Fruit fly (Drosophila melanogaster) whole organism, embryonic: ENCODE results near the gene CG31542.
A peak's percentile ranks its signal among the peaks of the same experiment; 100 is the strongest.

Source experiments
- CG10147 ChIP-seq: fragments of 200-800 bp; sonication (Bioruptor generic); optimal IDR thresholded peaks from 2 replicates; lab custom pipeline; 2019; ENCODE audit warnings: missing biosample characterization, mild to moderate bottlenecking, missing genetic modification characterization, moderate library complexity
- CG10267 ChIP-seq: fragments of 200-800 bp; sonication (Bioruptor generic); optimal IDR thresholded peaks from 2 replicates; lab custom pipeline; 2018; ENCODE audit warnings: missing biosample characterization, mild to moderate bottlenecking, missing genetic modification characterization, moderate library complexity
- CG11560 ChIP-seq: fragments of 200-800 bp; sonication (Bioruptor generic); IDR thresholded peaks from 3 replicates; pipeline ENCODE4 v1.3.6; 2022; ENCODE audit warnings: missing biosample characterization, missing genetic modification characterization
- CG12155 ChIP-seq: fragments of 200-800 bp; sonication (Bioruptor generic); optimal IDR thresholded peaks from 3 replicates; lab custom pipeline; 2016; ENCODE audit warnings: missing biosample characterization, missing genetic modification characterization
- CG12659 ChIP-seq: fragments of 200-800 bp; sonication (Bioruptor generic); optimal IDR thresholded peaks from 3 replicates; lab custom pipeline; 2017; ENCODE audit warnings: mild to moderate bottlenecking, missing biosample characterization, missing genetic modification reagents, missing genetic modification characterization
- CG13123 ChIP-seq: fragments of 200-800 bp; sonication (Bioruptor generic); optimal IDR thresholded peaks from 2 replicates; lab custom pipeline; 2016; ENCODE audit warnings: missing biosample characterization, missing genetic modification characterization
- CG14014 ChIP-seq: fragments of 200-800 bp; sonication (Bioruptor generic); IDR thresholded peaks from 2 replicates; pipeline ENCODE4 v1.3.6; 2022; ENCODE audit warnings: missing biosample characterization, missing genetic modification characterization
- CG14710 ChIP-seq: fragments of 200-800 bp; sonication (Bioruptor generic); optimal IDR thresholded peaks from 3 replicates; lab custom pipeline; 2019; ENCODE audit warnings: missing biosample characterization, mild to moderate bottlenecking, missing genetic modification characterization, moderate library complexity
- CG15011 ChIP-seq: fragments of 200-800 bp; sonication (Bioruptor generic); optimal IDR thresholded peaks from 3 replicates; lab custom pipeline; 2018; ENCODE audit warnings: missing biosample characterization, mild to moderate bottlenecking, missing genetic modification characterization
- CG15601 ChIP-seq: fragments of 200-800 bp; sonication (Bioruptor generic); optimal IDR thresholded peaks from 3 replicates; lab custom pipeline; 2019; ENCODE audit warnings: missing biosample characterization, mild to moderate bottlenecking, missing genetic modification characterization, moderate library complexity
- CG16813 ChIP-seq: fragments of 200-800 bp; sonication (Bioruptor generic); IDR thresholded peaks from 3 replicates; pipeline ENCODE4 v1.3.6; 2022; ENCODE audit warnings: missing biosample characterization, missing genetic modification characterization; ENCODE audit not compliant: partially characterized antibody
- CG17328 ChIP-seq: fragments of 200-800 bp; sonication (Bioruptor generic); IDR thresholded peaks from 2 replicates; pipeline ENCODE4 v1.3.6; 2022; ENCODE audit warnings: missing biosample characterization, missing genetic modification characterization
- CG17385 ChIP-seq: fragments of 200-800 bp; sonication (Bioruptor generic); optimal IDR thresholded peaks from 3 replicates; lab custom pipeline; 2018; ENCODE audit warnings: missing biosample characterization, mild to moderate bottlenecking, missing genetic modification characterization
- CG17829 ChIP-seq: fragments of 200-800 bp; optimal IDR thresholded peaks from 2 replicates; lab custom pipeline; 2019; ENCODE audit warnings: missing biosample characterization, mild to moderate bottlenecking, missing genetic modification characterization, moderate library complexity
- CG2129 ChIP-seq: fragments of 200-800 bp; sonication (Bioruptor generic); IDR thresholded peaks from 2 replicates; pipeline ENCODE4 v1.3.6; 2022; ENCODE audit warnings: missing biosample characterization, missing genetic modification characterization; ENCODE audit not compliant: partially characterized antibody
- CG30403 ChIP-seq: fragments of 200-800 bp; sonication (Bioruptor generic); optimal IDR thresholded peaks from 3 replicates; lab custom pipeline; 2016; ENCODE audit warnings: missing biosample characterization, missing genetic modification characterization
- CG3163 ChIP-seq: fragments of 200-800 bp; sonication (Bioruptor generic); optimal IDR thresholded peaks from 3 replicates; lab custom pipeline; 2016; ENCODE audit warnings: missing biosample characterization, missing genetic modification characterization
- CG3847 ChIP-seq: fragments of 200-800 bp; sonication (Bioruptor generic); IDR thresholded peaks from 2 replicates; pipeline ENCODE4 v1.3.6; 2022; ENCODE audit warnings: missing biosample characterization, missing genetic modification characterization
- CG4617 ChIP-seq: fragments of 200-800 bp; sonication (Bioruptor generic); optimal IDR thresholded peaks from 3 replicates; lab custom pipeline; 2016; ENCODE audit warnings: missing biosample characterization, missing genetic modification characterization, borderline replicate concordance
- CG7372 ChIP-seq: fragments of 200-800 bp; sonication (Bioruptor generic); IDR thresholded peaks from 2 replicates; pipeline ENCODE4 v1.3.6; 2022; ENCODE audit warnings: missing biosample characterization, missing genetic modification characterization
- CG7963 ChIP-seq: fragments of 200-800 bp; sonication (Bioruptor generic); IDR thresholded peaks from 3 replicates; pipeline ENCODE4 v1.3.6; 2022; ENCODE audit warnings: missing biosample characterization, missing genetic modification characterization; ENCODE audit not compliant: partially characterized antibody
- CG8281 ChIP-seq: fragments of 200-800 bp; sonication (Bioruptor generic); optimal IDR thresholded peaks from 2 replicates; lab custom pipeline; 2018; ENCODE audit warnings: missing biosample characterization, mild to moderate bottlenecking, missing genetic modification characterization, moderate library complexity
- CG8924 ChIP-seq: fragments of 200-800 bp; optimal IDR thresholded peaks from 3 replicates; lab custom pipeline; 2019; ENCODE audit warnings: missing biosample characterization, mild to moderate bottlenecking, missing genetic modification characterization, moderate library complexity
- CG9727 ChIP-seq: fragments of 200-800 bp; sonication (Bioruptor generic); optimal IDR thresholded peaks from 3 replicates; lab custom pipeline; 2017; ENCODE audit warnings: missing biosample characterization, mild to moderate bottlenecking, missing genetic modification characterization
- CG9797 ChIP-seq: fragments of 200-800 bp; sonication (Bioruptor generic); optimal IDR thresholded peaks from 3 replicates; lab custom pipeline; 2018; ENCODE audit warnings: missing biosample characterization, mild to moderate bottlenecking, missing genetic modification characterization
- CoRest ChIP-seq: fragments of 200-800 bp; sonication (Bioruptor generic); optimal IDR thresholded peaks from 3 replicates; lab custom pipeline; 2018; ENCODE audit warnings: missing biosample characterization, mild to moderate bottlenecking, missing genetic modification characterization, moderate library complexity
- Dll ChIP-seq: fragments of 200-800 bp; sonication (Bioruptor generic); IDR thresholded peaks from 4 replicates; pipeline ENCODE4 v1.3.6; 2022; ENCODE audit warnings: missing biosample characterization, missing genetic modification characterization; ENCODE audit not compliant: partially characterized antibody
- Doc3 ChIP-seq: fragments of 200-800 bp; sonication (Bioruptor generic); IDR thresholded peaks from 3 replicates; pipeline ENCODE4 v1.3.6; 2022; ENCODE audit warnings: missing biosample characterization, missing genetic modification characterization; ENCODE audit not compliant: partially characterized antibody
- Dp ChIP-seq: fragments of 200-800 bp; sonication (Bioruptor generic); optimal IDR thresholded peaks from 2 replicates; lab custom pipeline; 2018; ENCODE audit warnings: missing biosample characterization, mild to moderate bottlenecking, missing genetic modification characterization, moderate library complexity
- E2f2 ChIP-seq: fragments of 200-800 bp; sonication (Bioruptor generic); IDR thresholded peaks from 2 replicates; pipeline ENCODE4 v1.3.6; 2022; ENCODE audit warnings: missing biosample characterization, missing genetic modification characterization
- HmgZ ChIP-seq: fragments of 200-800 bp; sonication (Bioruptor generic); optimal IDR thresholded peaks from 2 replicates; lab custom pipeline; 2018; ENCODE audit warnings: missing biosample characterization, mild to moderate bottlenecking, missing genetic modification characterization
- Max ChIP-seq: fragments of 200-800 bp; sonication (Bioruptor generic); optimal IDR thresholded peaks from 2 replicates; lab custom pipeline; 2016; ENCODE audit warnings: missing biosample characterization, mild to moderate bottlenecking, missing genetic modification characterization
- Scr ChIP-seq: fragments of 200-800 bp; sonication (Bioruptor generic); IDR thresholded peaks from 2 replicates; pipeline ENCODE4 v1.3.6; 2022; ENCODE audit warnings: missing biosample characterization, missing genetic modification characterization; ENCODE audit not compliant: partially characterized antibody
- TFAM ChIP-seq: fragments of 200-800 bp; sonication (Bioruptor generic); optimal IDR thresholded peaks from 2 replicates; lab custom pipeline; 2017; ENCODE audit warnings: missing biosample characterization, missing genetic modification characterization, inconsistent platforms
- YL-1 ChIP-seq: fragments of 200-800 bp; sonication (Bioruptor generic); optimal IDR thresholded peaks from 3 replicates; lab custom pipeline; 2017; ENCODE audit warnings: missing biosample characterization, mild to moderate bottlenecking, missing genetic modification characterization
- amos ChIP-seq: fragments of 200-800 bp; sonication (Bioruptor generic); IDR thresholded peaks from 2 replicates; pipeline ENCODE4 v1.3.6; 2022; ENCODE audit warnings: missing biosample characterization, missing genetic modification characterization; ENCODE audit not compliant: partially characterized antibody
- btn ChIP-seq: fragments of 200-800 bp; sonication (Bioruptor generic); optimal IDR thresholded peaks from 2 replicates; lab custom pipeline; 2016; ENCODE audit warnings: missing biosample characterization, missing genetic modification characterization
- emc ChIP-seq: fragments of 200-800 bp; sonication (Bioruptor generic); optimal IDR thresholded peaks from 2 replicates; lab custom pipeline; 2016; ENCODE audit warnings: missing biosample characterization, missing genetic modification characterization
- eve ChIP-seq, 2 experiments: fragments of >200 bp; optimal IDR thresholded peaks; 2 replicates each; lab custom pipeline; 2017; ENCODE audit warnings: missing biosample characterization in 2 of 2, missing genetic modification characterization in 2 of 2
- lilli ChIP-seq: fragments of 200-800 bp; sonication (Bioruptor generic); optimal IDR thresholded peaks from 3 replicates; lab custom pipeline; 2016; ENCODE audit warnings: missing biosample characterization, missing genetic modification characterization
- maf-S ChIP-seq: fragments of 200-800 bp; sonication (Bioruptor generic); optimal IDR thresholded peaks from 2 replicates; lab custom pipeline; 2016; ENCODE audit warnings: missing biosample characterization, missing genetic modification characterization
- nmo ChIP-seq: fragments of 200-800 bp; sonication (Bioruptor generic); optimal IDR thresholded peaks from 2 replicates; lab custom pipeline; 2018; ENCODE audit warnings: missing biosample characterization, mild to moderate bottlenecking, missing genetic modification characterization, moderate library complexity
- pb ChIP-seq: fragments of 200-800 bp; sonication (Bioruptor generic); optimal IDR thresholded peaks from 3 replicates; lab custom pipeline; 2016; ENCODE audit warnings: missing biosample characterization, missing genetic modification characterization
- phol ChIP-seq: fragments of 200-800 bp; sonication (Bioruptor generic); optimal IDR thresholded peaks from 3 replicates; lab custom pipeline; 2018; ENCODE audit warnings: missing biosample characterization, mild to moderate bottlenecking, missing genetic modification characterization, moderate library complexity
- pzg ChIP-seq: fragments of 200-800 bp; sonication (Bioruptor generic); optimal IDR thresholded peaks from 3 replicates; lab custom pipeline; 2018; ENCODE audit warnings: missing biosample characterization, mild to moderate bottlenecking, missing genetic modification characterization, moderate library complexity
- sens ChIP-seq: fragments of 200-800 bp; sonication (Bioruptor generic); peaks from one replicate; lab custom pipeline; 2016; ENCODE audit warnings: missing biosample characterization, missing genetic modification characterization
- stwl ChIP-seq: fragments of 200-800 bp; sonication (Bioruptor generic); optimal IDR thresholded peaks from 3 replicates; lab custom pipeline; 2018; ENCODE audit warnings: missing biosample characterization, mild to moderate bottlenecking, missing genetic modification characterization, moderate library complexity
- tna ChIP-seq: fragments of 200-800 bp; sonication (Bioruptor generic); IDR thresholded peaks from 2 replicates; pipeline ENCODE4 v1.3.6; 2022; ENCODE audit warnings: missing biosample characterization, missing genetic modification characterization; ENCODE audit not compliant: partially characterized antibody
- trem ChIP-seq: fragments of 200-800 bp; optimal IDR thresholded peaks from 3 replicates; lab custom pipeline; 2019; ENCODE audit warnings: missing biosample characterization, mild to moderate bottlenecking, missing genetic modification characterization, moderate library complexity

CG31542 gene

DNA sequence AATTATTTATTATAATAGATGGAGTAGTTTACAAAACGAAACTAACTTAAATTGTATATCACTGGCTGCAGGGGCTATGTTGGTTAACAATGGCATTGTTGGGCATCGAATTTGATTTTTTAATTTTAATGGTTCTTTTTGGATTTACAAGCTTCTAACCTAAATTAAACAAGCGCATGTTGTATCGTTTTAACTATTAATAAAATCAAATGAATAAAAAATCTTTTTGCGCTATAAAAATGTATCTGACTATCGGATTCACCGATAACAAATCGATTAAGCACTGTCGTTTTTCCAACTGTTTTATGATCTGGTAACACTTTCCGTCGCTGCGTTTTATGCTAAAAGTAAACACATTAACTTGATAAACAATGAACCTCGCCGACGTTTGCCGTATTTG is 5.4 kb downstream of the CG31542 start, which contains the start of the genes hd and CG14667 (continued):
- no peak for TF ChIP-seq maf-S (GFP tag; lab: Kevin White, UChicago)
- no peak for TF ChIP-seq CG17328 (GFP tag; lab: Robert Waterston, UW)
- TF ChIP-seq amos (GFP tag; lab: Robert Waterston, UW): peak; percentile 57
- peak; percentile 40 for TF ChIP-seq nmo
- no peak for TF ChIP-seq TFAM (GFP tag; lab: Kevin White, UChicago)
- peak; percentile 21 for TF ChIP-seq phol
- TF ChIP-seq pzg: peak; percentile 47
- TF ChIP-seq stwl (tag; lab: Kevin White, UChicago): peak; percentile 58
- peak; percentile 84 for TF ChIP-seq sens (GFP tag; lab: Kevin White, UChicago)
- TF ChIP-seq CG3163: no peak
- peak; percentile 23; the same call in 1 of the 2 replicates for TF ChIP-seq tna (GFP tag; lab: Robert Waterston, UW)
- no peak for TF ChIP-seq CG8924 (tag; lab: Kevin White, UChicago)
- TF ChIP-seq Max (GFP tag; lab: Kevin White, UChicago): peak; percentile 29
- TF ChIP-seq CG12155 (GFP tag; lab: Kevin White, UChicago): peak; percentile 17
- peak; percentile 64 for TF ChIP-seq CG16813 (GFP tag; lab: Robert Waterston, UW)
- peak; percentile 36 for TF ChIP-seq CG17829 (tag; lab: Kevin White, UChicago)
- TF ChIP-seq btn (GFP tag; lab: Kevin White, UChicago): no peak
- peak; percentile 31 for TF ChIP-seq CG15601 (tag; lab: Kevin White, UChicago)
- TF ChIP-seq emc (GFP tag; lab: Kevin White, UChicago): no peak
- no peak for TF ChIP-seq CG14014
- peak; percentile 22; the same call in 1 of the 2 replicates for TF ChIP-seq CG3847 (GFP tag; lab: Robert Waterston, UW)
- TF ChIP-seq CG2129: peak; percentile 24; the same call in 1 of the 2 replicates
- TF ChIP-seq CG12659 (GFP tag; lab: Kevin White, UChicago): peak; percentile 43
- TF ChIP-seq CG10267 (tag; lab: Kevin White, UChicago): peak; percentile 41
- peak; percentile 46 for TF ChIP-seq CG14710 (tag; lab: Kevin White, UChicago)
- TF ChIP-seq CG7372 (GFP tag; lab: Robert Waterston, UW): no peak
- TF ChIP-seq E2f2 (GFP tag; lab: Robert Waterston, UW): peak; percentile 70
- TF ChIP-seq Dll (GFP tag; lab: Robert Waterston, UW): peak; percentile 71
- peak; percentile 15 for TF ChIP-seq HmgZ
- peak; percentile 55; the same call in 1 of the 3 replicates for TF ChIP-seq CG11560 (tag; lab: Robert Waterston, UW)
- TF ChIP-seq CG4617 (GFP tag; lab: Kevin White, UChicago): peak; percentile 13
- TF ChIP-seq trem (tag; lab: Kevin White, UChicago): peak; percentile 64
- TF ChIP-seq CG7963 (GFP tag; lab: Robert Waterston, UW): peak; percentile 49; the same call in 2 of the 3 replicates
- TF ChIP-seq CG8281 (tag; lab: Kevin White, UChicago): no peak
- peak; percentile 71 for TF ChIP-seq YL-1 (GFP tag; lab: Kevin White, UChicago)
- peak; percentile 53 for TF ChIP-seq CG9797 (GFP tag; lab: Kevin White, UChicago)
- no peak for TF ChIP-seq CG10147
- peak; percentile 58 for TF ChIP-seq Scr (GFP tag; lab: Robert Waterston, UW)
- TF ChIP-seq Dp (GFP tag; lab: Kevin White, UChicago): peak; percentile 67
- TF ChIP-seq pb (GFP tag; lab: Kevin White, UChicago): no peak
- no peak for TF ChIP-seq eve (GFP tag; optimal IDR thresholded peaks at IDR 0.05; lab: Kevin White, UChicago)
- TF ChIP-seq CG15011 (GFP tag; lab: Kevin White, UChicago): no peak
- peak; percentile 28 for TF ChIP-seq CoRest
- peak; percentile 54; the same call in 1 of the 3 replicates for TF ChIP-seq Doc3 (GFP tag; lab: Robert Waterston, UW)
- TF ChIP-seq CG9727 (GFP tag; lab: Kevin White, UChicago): peak; percentile 18
- peak; percentile 5 for TF ChIP-seq lilli (GFP tag; lab: Kevin White, UChicago)
- TF ChIP-seq CG17385: no peak
- TF ChIP-seq CG13123 (GFP tag; lab: Kevin White, UChicago): no peak
- peak; percentile 6 for TF ChIP-seq CG30403 (GFP tag; lab: Kevin White, UChicago)
